Worm (Caenorhabditis elegans): Measurements from ENCODE around the gene W02A2.5.

W02A2.5 gene

DNA sequence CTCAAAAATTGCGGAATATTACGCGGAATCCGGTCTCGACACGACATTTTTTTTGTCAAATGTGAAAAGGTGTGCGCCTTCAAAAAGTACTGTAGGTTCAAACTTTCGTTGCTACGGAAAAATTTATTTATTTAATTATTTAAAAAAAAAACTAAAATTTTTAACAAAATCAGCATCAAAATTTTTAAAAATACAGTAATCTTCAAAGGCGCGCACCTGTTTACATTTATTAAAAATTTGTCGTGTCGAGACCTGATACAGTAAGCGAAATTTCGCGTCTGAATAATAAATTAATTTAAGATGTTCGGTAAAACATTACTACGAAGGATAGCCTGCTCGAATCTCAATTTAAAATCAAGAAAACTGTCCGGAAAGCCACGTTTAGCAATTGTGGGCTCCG is 29.0 kb downstream of the W02A2.5 start, which contains the start of gene Y62E10A.6:
Gene Y62E10A.6, plus strand, starts transcription at position 301 of the 400 bp plus-strand sequence.
- TF ChIP-seq nhr-85 (tag) (no peak), elt-3 (tag; optimal IDR thresholded peaks at IDR 0.05) (no peak), tlp-1 (tag; optimal IDR thresholded peaks at IDR 0.05) (no peak), zag-1 (tag; optimal IDR thresholded peaks at IDR 0.05) (no peak), fkh-8 (tag; optimal IDR thresholded peaks at IDR 0.05) (no peak)

ce11 chrIV:13374918-13375317 is 32.3 kb downstream of the W02A2.5 start:
- TF ChIP-seq C16A3.4 (tag; optimal IDR thresholded peaks at IDR 0.05) (no peak), efl-3 (GFP tag; optimal IDR thresholded peaks at IDR 0.05) (no peak), egl-13 (tag; optimal IDR thresholded peaks at IDR 0.05) (no peak)

ce11 chrIV:13377716-13378115 is 35.1 kb downstream of the W02A2.5 start, which contains the start of gene mau-8:
mau-8 (plus strand) TSS chrIV:13378016.
- no peak for TF ChIP-seq efl-3 (GFP tag; optimal IDR thresholded peaks at IDR 0.05)
- no peak for TF ChIP-seq aly-2 (tag; optimal IDR thresholded peaks at IDR 0.05)
- TF ChIP-seq ztf-11 (tag; optimal IDR thresholded peaks at IDR 0.05) = no peak
- TF ChIP-seq nhr-85 (tag) = no peak
- TF ChIP-seq mef-2 (tag; optimal IDR thresholded peaks at IDR 0.05) = no peak
- TF ChIP-seq lin-13 (GFP tag; optimal IDR thresholded peaks at IDR 0.05) = no peak
- no peak for TF ChIP-seq xbp-1 (tag; optimal IDR thresholded peaks at IDR 0.05)
- no peak for TF ChIP-seq nhr-20 (tag; optimal IDR thresholded peaks at IDR 0.05)
- no peak for TF ChIP-seq Y116A8C.19 (tag; optimal IDR thresholded peaks at IDR 0.05; ENCODE audit: borderline replicate concordance)

DNA sequence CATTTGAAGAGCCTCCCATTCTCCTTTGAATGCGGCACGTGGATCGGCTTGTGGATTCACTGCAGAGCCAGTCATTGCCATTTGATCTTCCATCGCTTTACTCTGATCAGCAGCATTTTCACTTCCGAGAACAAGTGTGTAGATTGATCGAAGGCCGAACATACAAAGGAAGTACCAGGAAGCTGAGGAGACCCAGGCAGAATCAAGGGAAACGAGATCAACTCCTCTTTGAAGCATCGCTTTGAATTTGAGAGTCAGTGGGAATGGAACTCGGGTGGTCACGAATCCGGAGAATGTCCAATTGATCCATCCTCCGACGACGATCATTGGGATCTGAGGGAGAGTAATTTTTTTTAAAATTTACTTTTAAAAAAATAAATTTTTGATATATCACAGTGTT is 37.9 kb downstream of the W02A2.5 start:
- TF ChIP-seq efl-1 (optimal IDR thresholded peaks at IDR 0.05) = no peak
- peak in 1 of 2 experiments; percentile 58 for TF ChIP-seq efl-1 (GFP tag; optimal IDR thresholded peaks at IDR 0.05 in 1 of 2)
- TF ChIP-seq nhr-12 (tag; optimal IDR thresholded peaks at IDR 0.05) = no peak

DNA sequence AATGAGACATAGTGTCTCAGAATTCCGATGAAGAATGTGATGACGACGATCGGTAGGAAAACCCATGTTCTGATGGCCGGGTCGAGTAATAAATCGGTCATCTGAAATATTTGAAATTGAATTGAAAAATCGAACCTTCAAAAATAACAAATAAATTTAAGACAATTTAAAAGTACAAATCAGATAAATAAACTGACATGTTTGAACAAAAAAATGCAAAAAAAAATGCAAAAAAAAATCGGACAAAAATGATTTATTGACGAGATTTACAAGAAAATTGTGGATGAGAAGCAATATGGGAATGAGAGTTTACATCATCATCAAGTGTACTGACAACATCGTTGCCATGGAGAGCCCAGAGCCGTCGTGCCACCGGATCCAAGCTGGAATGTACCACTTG is 39.2 kb downstream of the W02A2.5 start, which contains the start of gene emc-3:
Gene emc-3, minus strand, starts transcription at position 101 of the 400 bp plus-strand sequence.
- TF ChIP-seq nhr-76 (tag; optimal IDR thresholded peaks at IDR 0.05) (no peak), lsy-2 (tag; optimal IDR thresholded peaks at IDR 0.05) (no peak), ceh-90 (tag; optimal IDR thresholded peaks at IDR 0.05) (no peak), pqm-1 (tag; optimal IDR thresholded peaks at IDR 0.05) (no peak), ztf-11 (tag; optimal IDR thresholded peaks at IDR 0.05) (no peak), unc-98 (GFP tag; IDR thresholded peaks at IDR 0.05) (no peak), nhr-77 (tag; optimal IDR thresholded peaks at IDR 0.05) (no peak), dpl-1 (GFP tag; optimal IDR thresholded peaks at IDR 0.05) (no peak), elt-2 (tag; optimal IDR thresholded peaks at IDR 0.05) (no peak), ces-1 (GFP tag; optimal IDR thresholded peaks at IDR 0.05) (no peak), rnt-1 (tag; optimal IDR thresholded peaks at IDR 0.05) (no peak), irx-1 (tag; optimal IDR thresholded peaks at IDR 0.05) (no peak), mef-2 (tag; optimal IDR thresholded peaks at IDR 0.05) (no peak), zip-4 (GFP tag; optimal IDR thresholded peaks at IDR 0.05) (no peak), skn-1 (tag; optimal IDR thresholded peaks at IDR 0.05) (no peak), hpl-2 (GFP tag; optimal IDR thresholded peaks at IDR 0.05) (no peak), isw-1 (GFP tag; IDR thresholded peaks at IDR 0.05) (no peak)

- TF ChIP-seq tlp-1 (tag; optimal IDR thresholded peaks at IDR 0.05) (no peak), nhr-20 (tag; optimal IDR thresholded peaks at IDR 0.05) (no peak), swsn-7 (tag; optimal IDR thresholded peaks at IDR 0.05) (peak; percentile 18), lin-35 (GFP tag; optimal IDR thresholded peaks at IDR 0.05) (peak in 1 of 2 experiments; percentile 30), snu-23 (GFP tag; optimal IDR thresholded peaks at IDR 0.05) (peak; percentile 42), fkh-8 (tag; optimal IDR thresholded peaks at IDR 0.05) (peak; percentile 26), lsy-2 (tag; optimal IDR thresholded peaks at IDR 0.05) (peak; percentile 1 to 23), ceh-82 (tag; optimal IDR thresholded peaks at IDR 0.05) (peak in 2 of 3 experiments; percentile 22 to 43), ztf-11 (tag; optimal IDR thresholded peaks at IDR 0.05) (no peak), nhr-47 (tag; optimal IDR thresholded peaks at IDR 0.05) (peak; percentile 17), grh-1 (GFP tag; IDR thresholded peaks at IDR 0.05) (no peak), mef-2 (tag; optimal IDR thresholded peaks at IDR 0.05) (no peak), nhr-12 (tag; optimal IDR thresholded peaks at IDR 0.05) (no peak), F16B12.6 (tag; optimal IDR thresholded peaks at IDR 0.05) (no peak), ets-5 (GFP tag; IDR thresholded peaks at IDR 0.05) (no peak), xbp-1 (tag; optimal IDR thresholded peaks at IDR 0.05) (peak; percentile 14), irx-1 (tag; optimal IDR thresholded peaks at IDR 0.05) (no peak), C34B4.2 (tag; optimal IDR thresholded peaks at IDR 0.05) (no peak), unc-130 (tag; optimal IDR thresholded peaks at IDR 0.05) (no peak)
These were observed 41.2 kb downstream of the W02A2.5 start, which contains the start of gene rab-19 for ce11 chrIV:13383763-13384436. rab-19 (minus strand) TSS chrIV:13384386.
